Fruit fly (Drosophila melanogaster) whole organism, pupa: Measurements from ENCODE around the gene CG1894.

Source experiments
- CG12605 ChIP-seq: fragments of 200-800 bp; sonication (Bioruptor generic); IDR thresholded peaks from 2 replicates; pipeline ENCODE4 v1.3.6; 2022; ENCODE audit warnings: missing biosample characterization, missing genetic modification characterization
- CG8159 ChIP-seq: fragments of 200-800 bp; sonication (Bioruptor generic); optimal IDR thresholded peaks from 3 replicates; lab custom pipeline; 2018; ENCODE audit warnings: missing biosample characterization, mild to moderate bottlenecking, missing genetic modification characterization, moderate library complexity

dm6 chr3R:28484257-28484656 is at the start of gene CG1894:
- TF ChIP-seq CG12605 (GFP tag; lab: Robert Waterston, UW) (no peak), CG8159 (no peak)
